Worm (Caenorhabditis elegans) whole organism, L1 larva: ENCODE results near the gene coh-4.

Source experiments
- aha-1 ChIP-seq: fragments of 150-350 bp; optimal IDR thresholded peaks from 2 replicates; lab custom pipeline; 2014; ENCODE audit warnings: missing biosample characterization, missing genetic modification characterization
- aly-2 ChIP-seq: fragments of 150-350 bp; optimal IDR thresholded peaks from 2 replicates; lab custom pipeline; 2014; ENCODE audit warnings: missing biosample characterization, missing genetic modification characterization
- lin-13 ChIP-seq: fragments of 150-350 bp; optimal IDR thresholded peaks from 2 replicates; lab custom pipeline; 2014; ENCODE audit warnings: missing biosample characterization, missing genetic modification reagents, missing genetic modification characterization
- nhr-11 ChIP-seq: fragments of 150-350 bp; optimal IDR thresholded peaks from 2 replicates; lab custom pipeline; 2014; ENCODE audit warnings: missing biosample characterization, missing genetic modification characterization
- pqm-1 ChIP-seq: sonication (generic microtip); optimal IDR thresholded peaks from 3 replicates; lab custom pipeline; 2017; ENCODE audit warnings: missing biosample characterization, missing genetic modification characterization
- swsn-7 ChIP-seq: sonication (generic microtip); optimal IDR thresholded peaks from 2 replicates; lab custom pipeline; 2016; ENCODE audit warnings: missing genetic modification characterization, missing compliant biosample characterization
- zag-1 ChIP-seq: fragments of 150-350 bp; optimal IDR thresholded peaks from 2 replicates; lab custom pipeline; 2014; ENCODE audit warnings: missing biosample characterization, missing genetic modification characterization

- no peak for TF ChIP-seq aly-2
- no peak for TF ChIP-seq swsn-7 (tag; lab: Kevin White, UChicago)
- no peak for TF ChIP-seq lin-13 (GFP tag; lab: Kevin White, UChicago)
- TF ChIP-seq zag-1 (tag; lab: Kevin White, UChicago) = no peak
- no peak for TF ChIP-seq aha-1 (tag; lab: Kevin White, UChicago)
- no peak for TF ChIP-seq pqm-1 (tag; lab: Kevin White, UChicago)
- no peak for TF ChIP-seq nhr-11 (tag; lab: Kevin White, UChicago)
Observed at ce11 chrV:4195283-4195682, 19.8 kb upstream of the coh-4 start, which contains the start of gene algn-5.
